Worm (Caenorhabditis elegans) whole organism, mixed stage, embryonic: Measurements from ENCODE around the gene myo-2.

Source experiments
- M03D4.4 ChIP-seq: sonication (generic microtip); optimal IDR thresholded peaks from 2 replicates; lab custom pipeline; 2017; ENCODE audit warnings: mild to moderate bottlenecking, missing genetic modification characterization, missing compliant biosample characterization
- bed-3 ChIP-seq: fragments of 200-800 bp; sonication (Bioruptor generic); optimal IDR thresholded peaks from 3 replicates; lab custom pipeline; 2018; ENCODE audit warnings: mild to moderate bottlenecking, missing genetic modification characterization, moderate library complexity, missing compliant biosample characterization
- blmp-1 ChIP-seq: fragments of 150-350 bp; optimal IDR thresholded peaks from 2 replicates; lab custom pipeline; 2014; ENCODE audit warnings: missing biosample characterization, missing genetic modification characterization
- ceh-39 ChIP-seq: fragments of 150-350 bp; optimal IDR thresholded peaks from 2 replicates; lab custom pipeline; 2014; ENCODE audit warnings: missing biosample characterization, missing genetic modification characterization
- ceh-43 ChIP-seq: fragments of 200-800 bp; sonication (Bioruptor generic); optimal IDR thresholded peaks from 2 replicates; lab custom pipeline; 2018; ENCODE audit warnings: mild to moderate bottlenecking, missing genetic modification characterization, moderate library complexity, missing compliant biosample characterization
- ceh-83 ChIP-seq: fragments of 200-800 bp; sonication (Bioruptor generic); optimal IDR thresholded peaks from 2 replicates; lab custom pipeline; 2018; ENCODE audit warnings: mild to moderate bottlenecking, missing genetic modification characterization, missing compliant biosample characterization
- cnd-1 ChIP-seq: fragments of 200-800 bp; sonication (Bioruptor generic); optimal IDR thresholded peaks from 2 replicates; lab custom pipeline; 2018; ENCODE audit warnings: mild to moderate bottlenecking, missing genetic modification characterization, missing compliant biosample characterization
- drap-1 ChIP-seq: fragments of 200-800 bp; sonication (Bioruptor generic); optimal IDR thresholded peaks from 3 replicates; lab custom pipeline; 2018; ENCODE audit warnings: mild to moderate bottlenecking, missing genetic modification characterization, missing compliant biosample characterization
- elt-3 ChIP-seq: fragments of 150-350 bp; optimal IDR thresholded peaks from 2 replicates; lab custom pipeline; 2014; ENCODE audit warnings: missing biosample characterization, missing genetic modification characterization
- flh-1 ChIP-seq: fragments of 200-800 bp; sonication (Bioruptor generic); optimal IDR thresholded peaks from 2 replicates; lab custom pipeline; 2018; ENCODE audit warnings: mild to moderate bottlenecking, missing genetic modification characterization, moderate library complexity, missing compliant biosample characterization
- ham-2 ChIP-seq: fragments of 200-800 bp; sonication (Bioruptor generic); optimal IDR thresholded peaks from 2 replicates; lab custom pipeline; 2018; ENCODE audit warnings: mild to moderate bottlenecking, missing genetic modification characterization, missing compliant biosample characterization
- hlh-1 ChIP-seq: fragments of 150-350 bp; optimal IDR thresholded peaks from 2 replicates; lab custom pipeline; 2014; ENCODE audit warnings: missing biosample characterization, missing genetic modification reagents, missing genetic modification characterization
- lin-13 ChIP-seq: fragments of 150-350 bp; optimal IDR thresholded peaks from 2 replicates; lab custom pipeline; 2014; ENCODE audit warnings: missing biosample characterization, missing genetic modification characterization
- lin-32 ChIP-seq: fragments of 200-800 bp; sonication (Bioruptor generic); optimal IDR thresholded peaks from 2 replicates; lab custom pipeline; 2018; ENCODE audit warnings: mild to moderate bottlenecking, missing genetic modification characterization, missing compliant biosample characterization
- lsy-2 ChIP-seq: fragments of 150-350 bp; optimal IDR thresholded peaks from 2 replicates; lab custom pipeline; 2014; ENCODE audit warnings: missing biosample characterization, missing genetic modification characterization
- mab-5 ChIP-seq: fragments of 150-350 bp; optimal IDR thresholded peaks from 2 replicates; lab custom pipeline; 2014; ENCODE audit warnings: missing biosample characterization, missing genetic modification characterization
- mep-1 ChIP-seq: fragments of 150-350 bp; optimal IDR thresholded peaks from 2 replicates; lab custom pipeline; 2017; ENCODE audit warnings: missing biosample characterization, missing genetic modification reagents, missing genetic modification characterization, inconsistent platforms
- mls-2 ChIP-seq: sonication (generic microtip); optimal IDR thresholded peaks from 2 replicates; lab custom pipeline; 2016; ENCODE audit warnings: mild to moderate bottlenecking, missing genetic modification characterization, moderate library complexity, missing compliant biosample characterization
- nhr-2 ChIP-seq: fragments of 150-350 bp; optimal IDR thresholded peaks from 2 replicates; lab custom pipeline; 2014; ENCODE audit warnings: missing biosample characterization, missing genetic modification characterization
- nhr-237 ChIP-seq: fragments of 150-350 bp; optimal IDR thresholded peaks from 2 replicates; lab custom pipeline; 2014; ENCODE audit warnings: missing biosample characterization, missing genetic modification characterization
- nhr-28 ChIP-seq: fragments of 150-350 bp; optimal IDR thresholded peaks from 2 replicates; lab custom pipeline; 2014; ENCODE audit warnings: missing biosample characterization, missing genetic modification characterization
- nhr-76 ChIP-seq: sonication (generic microtip); optimal IDR thresholded peaks from 2 replicates; lab custom pipeline; 2017; ENCODE audit warnings: missing biosample characterization, missing genetic modification characterization
- pha-4 ChIP-seq: fragments of 150-350 bp; optimal IDR thresholded peaks from 2 replicates; lab custom pipeline; 2018; ENCODE audit warnings: missing biosample characterization, missing genetic modification reagents, missing genetic modification characterization
- sem-2 ChIP-seq: fragments of 200-800 bp; sonication (Bioruptor generic); optimal IDR thresholded peaks from 2 replicates; lab custom pipeline; 2018; ENCODE audit warnings: mild to moderate bottlenecking, missing genetic modification characterization, missing compliant biosample characterization
- snpc-4 ChIP-seq: fragments of 150-350 bp; optimal IDR thresholded peaks from 2 replicates; lab custom pipeline; 2014; ENCODE audit warnings: missing biosample characterization, missing genetic modification characterization
- sptf-1 ChIP-seq: sonication (generic microtip); optimal IDR thresholded peaks from 2 replicates; lab custom pipeline; 2017; ENCODE audit warnings: mild to moderate bottlenecking, missing genetic modification characterization, moderate library complexity, missing compliant biosample characterization
- tbx-8 ChIP-seq: fragments of 200-800 bp; sonication (Bioruptor generic); optimal IDR thresholded peaks from 2 replicates; lab custom pipeline; 2018; ENCODE audit warnings: mild to moderate bottlenecking, missing genetic modification characterization, moderate library complexity, missing compliant biosample characterization
- unc-120 ChIP-seq: sonication (generic microtip); optimal IDR thresholded peaks from 2 replicates; lab custom pipeline; 2017; ENCODE audit warnings: missing genetic modification characterization, missing compliant biosample characterization; ENCODE audit not compliant: poor library complexity, severe bottlenecking
- unc-62 ChIP-seq: fragments of 150-350 bp; optimal IDR thresholded peaks from 2 replicates; lab custom pipeline; 2014; ENCODE audit warnings: missing biosample characterization, missing genetic modification reagents, missing genetic modification characterization
- zip-8 ChIP-seq: fragments of 150-350 bp; optimal IDR thresholded peaks from 2 replicates; lab custom pipeline; 2014; ENCODE audit warnings: missing biosample characterization, missing genetic modification characterization

The myo-2 gene

DNA sequence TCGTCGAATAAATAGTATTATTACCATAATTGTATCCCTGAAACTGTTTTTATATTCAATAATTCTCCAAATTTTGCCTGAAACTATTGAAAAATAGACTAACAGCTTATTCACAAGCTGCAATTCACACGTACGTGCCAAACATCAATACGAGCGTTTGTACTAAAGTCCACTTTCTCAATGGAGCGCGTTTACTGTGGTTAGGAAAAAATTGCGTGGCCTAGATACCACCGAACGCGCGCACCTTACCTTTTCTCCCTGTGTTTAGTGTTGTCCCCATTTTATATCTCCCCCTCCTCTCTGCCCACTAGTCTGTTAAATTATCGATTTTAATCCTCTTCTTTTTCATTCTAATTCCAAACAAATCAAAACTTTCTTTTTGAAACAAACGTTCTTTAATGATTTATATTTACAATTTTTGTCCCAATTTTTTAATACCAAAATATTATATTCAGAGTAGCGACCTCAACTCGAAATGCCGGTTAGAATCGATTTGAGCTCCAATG lies 13.5 kb upstream of the myo-2 start, which contains the start of the genes T18D3.9 and T18D3.1:
TSS of gene T18D3.9 (minus strand) at position 168 of the 506 bp plus-strand sequence.
TSS of gene T18D3.1 (plus strand) at position 456 of the 506 bp plus-strand sequence.
- TF ChIP-seq ceh-43 (GFP tag; lab: Kevin White, UChicago) (peak; percentile 21), hlh-1 (no peak), sptf-1 (tag; lab: Kevin White, UChicago) (peak; percentile 27), mls-2 (peak; percentile 31), lin-13 (peak; percentile 38), unc-120 (no peak), flh-1 (GFP tag; lab: Kevin White, UChicago) (no peak), lin-32 (GFP tag; lab: Kevin White, UChicago) (no peak), mep-1 (tag; lab: Kevin White, UChicago) (peak; percentile 25), tbx-8 (GFP tag; lab: Kevin White, UChicago) (peak; percentile 83), nhr-2 (peak; percentile 1)

ce11 chrX:12458021-12458420 lies 9.8 kb upstream of the myo-2 start:
- TF ChIP-seq hlh-1 (peak; percentile 53), lin-13 (peak; percentile 10), sptf-1 (tag; lab: Kevin White, UChicago) (peak; percentile 73), M03D4.4 (tag; lab: Kevin White, UChicago) (peak; percentile 82), snpc-4 (tag; lab: Kevin White, UChicago) (no peak), cnd-1 (peak; percentile 76), bed-3 (peak; percentile 53), mls-2 (peak; percentile 80), ham-2 (GFP tag; lab: Kevin White, UChicago) (peak; percentile 80), flh-1 (GFP tag; lab: Kevin White, UChicago) (no peak), mep-1 (tag; lab: Kevin White, UChicago) (peak; percentile 28), sem-2 (GFP tag; lab: Kevin White, UChicago) (peak; percentile 74), elt-3 (tag; lab: Kevin White, UChicago) (no peak), blmp-1 (tag; lab: Kevin White, UChicago) (no peak), lsy-2 (tag; lab: Kevin White, UChicago) (no peak), lin-32 (GFP tag; lab: Kevin White, UChicago) (peak; percentile 77), ceh-83 (GFP tag; lab: Kevin White, UChicago) (peak; percentile 77), ceh-43 (GFP tag; lab: Kevin White, UChicago) (peak; percentile 35), nhr-237 (tag; lab: Kevin White, UChicago) (peak; percentile 30), unc-62 (GFP tag; lab: Kevin White, UChicago) (peak; percentile 47), drap-1 (GFP tag; lab: Kevin White, UChicago) (peak; percentile 83), unc-120 (peak; percentile 60), tbx-8 (GFP tag; lab: Kevin White, UChicago) (peak; percentile 38), ceh-39 (no peak)

ce11 chrX:12461557-12461956 lies 6.3 kb upstream of the myo-2 start, which contains the start of gene odr-7:
Gene odr-7, minus strand, starts transcription at chrX:12461657.
- TF ChIP-seq lin-13 (no peak), blmp-1 (tag; lab: Kevin White, UChicago) (no peak), nhr-76 (tag; lab: Kevin White, UChicago) (no peak), hlh-1 (no peak), mls-2 (no peak), sem-2 (GFP tag; lab: Kevin White, UChicago) (no peak), unc-62 (GFP tag; lab: Kevin White, UChicago) (no peak), lin-32 (GFP tag; lab: Kevin White, UChicago) (no peak), tbx-8 (GFP tag; lab: Kevin White, UChicago) (no peak), nhr-2 (no peak), lsy-2 (tag; lab: Kevin White, UChicago) (no peak), mab-5 (tag; lab: Kevin White, UChicago) (no peak)

- no peak for TF ChIP-seq unc-62 (GFP tag; lab: Kevin White, UChicago)
- TF ChIP-seq ceh-83 (GFP tag; lab: Kevin White, UChicago), result no peak
- TF ChIP-seq pha-4 (tag; lab: Kevin White, UChicago), result no peak
- TF ChIP-seq flh-1 (GFP tag; lab: Kevin White, UChicago), result no peak
- no peak for TF ChIP-seq nhr-237 (tag; lab: Kevin White, UChicago)
- no peak for TF ChIP-seq lin-32 (GFP tag; lab: Kevin White, UChicago)
- no peak for TF ChIP-seq nhr-2
- no peak for TF ChIP-seq nhr-28 (tag; lab: Kevin White, UChicago)
- TF ChIP-seq zip-8 (tag; lab: Kevin White, UChicago), result no peak
Observed at ce11 chrX:12463504-12463903, 4.4 kb upstream of the myo-2 start, which contains the start of gene T18D3.5. Gene T18D3.5, plus strand, starts transcription at chrX:12463804.
